Worm (Caenorhabditis elegans) whole organism, L4 larva: ENCODE data around the gene M04D8.4.

Experiments used
- D1046.2 ChIP-seq: fragments of 200-800 bp; sonication (Bioruptor generic); IDR thresholded peaks from 2 replicates; pipeline ENCODE4 v1.3.6; 2022; ENCODE audit warnings: missing genetic modification characterization, missing compliant biosample characterization
- F10B5.3 ChIP-seq: sonication (generic microtip); optimal IDR thresholded peaks from 2 replicates; lab custom pipeline; 2016; ENCODE audit warnings: mild to moderate bottlenecking, missing genetic modification characterization, missing compliant biosample characterization
- F26F4.8 ChIP-seq: fragments of 200-800 bp; sonication (Bioruptor generic); conservative IDR thresholded peaks from 2 replicates; pipeline ENCODE4 v1.3.6; 2022; ENCODE audit warnings: missing genetic modification characterization, missing compliant biosample characterization
- F37D6.2 ChIP-seq: sonication (generic microtip); optimal IDR thresholded peaks from 2 replicates; lab custom pipeline; 2016; ENCODE audit warnings: mild to moderate bottlenecking, missing genetic modification characterization, missing compliant biosample characterization
- F49E8.2 ChIP-seq: sonication (generic microtip); optimal IDR thresholded peaks from 2 replicates; lab custom pipeline; 2016; ENCODE audit warnings: missing compliant biosample characterization, mild to moderate bottlenecking, missing genetic modification characterization, borderline replicate concordance
- T20F7.1 ChIP-seq: fragments of 200-800 bp; sonication (Bioruptor generic); optimal IDR thresholded peaks from 2 replicates; lab custom pipeline; 2018; ENCODE audit warnings: mild to moderate bottlenecking, missing genetic modification characterization, missing compliant biosample characterization
- T26A8.4 ChIP-seq: fragments of 200-800 bp; sonication (Bioruptor generic); IDR thresholded peaks from 2 replicates; pipeline ENCODE4 v1.3.6; 2022; ENCODE audit warnings: missing genetic modification characterization, missing compliant biosample characterization
- Y105C5A.15 ChIP-seq: fragments of 200-800 bp; sonication (Bioruptor generic); IDR thresholded peaks from 2 replicates; pipeline ENCODE4 v1.3.6; 2022; ENCODE audit warnings: missing genetic modification characterization, missing compliant biosample characterization
- Y48G9A.11 ChIP-seq: fragments of 200-800 bp; sonication (Bioruptor generic); IDR thresholded peaks from 2 replicates; pipeline ENCODE4 v1.3.6; 2022; ENCODE audit warnings: missing genetic modification reagents, missing genetic modification characterization, missing compliant biosample characterization
- Y5F2A.4 ChIP-seq: fragments of 200-800 bp; sonication (Bioruptor generic); optimal IDR thresholded peaks from 2 replicates; lab custom pipeline; 2018; ENCODE audit warnings: mild to moderate bottlenecking, missing genetic modification characterization, missing compliant biosample characterization
- ZK337.2 ChIP-seq: fragments of 200-800 bp; sonication (Bioruptor generic); IDR thresholded peaks from 2 replicates; pipeline ENCODE4 v1.3.6; 2022; ENCODE audit warnings: missing genetic modification reagents, missing genetic modification characterization, missing compliant biosample characterization
- ZK546.5 ChIP-seq, 2 experiments: sonication (generic microtip); optimal IDR thresholded peaks; 2 replicates each; lab custom pipeline; 2017; ENCODE audit warnings: missing biosample characterization in 2 of 2, missing genetic modification characterization in 2 of 2
- aha-1 ChIP-seq: fragments of 150-350 bp; peaks from one replicate; lab custom pipeline; 2014; ENCODE audit warnings: missing biosample characterization, missing genetic modification characterization
- ceh-44 ChIP-seq: fragments of 200-800 bp; sonication (Bioruptor generic); IDR thresholded peaks from 2 replicates; pipeline ENCODE4 v1.3.6; 2022; ENCODE audit warnings: missing genetic modification reagents, missing genetic modification characterization, missing compliant biosample characterization
- ceh-82 ChIP-seq: sonication (generic microtip); optimal IDR thresholded peaks from 2 replicates; lab custom pipeline; 2017; ENCODE audit warnings: missing biosample characterization, missing genetic modification characterization
- daf-12 ChIP-seq: fragments of 150-350 bp; optimal IDR thresholded peaks from 2 replicates; lab custom pipeline; 2014; ENCODE audit warnings: missing biosample characterization, missing genetic modification reagents, missing genetic modification characterization
- dmd-9 ChIP-seq: fragments of 200-800 bp; sonication (Bioruptor generic); IDR thresholded peaks from 2 replicates; pipeline ENCODE4 v1.3.6; 2022; ENCODE audit warnings: missing genetic modification reagents, missing genetic modification characterization, missing compliant biosample characterization
- fkh-10 ChIP-seq: fragments of 150-350 bp; optimal IDR thresholded peaks from 2 replicates; lab custom pipeline; 2014; ENCODE audit warnings: missing biosample characterization, missing genetic modification reagents, missing genetic modification characterization
- gei-8 ChIP-seq: fragments of 200-800 bp; sonication (Bioruptor generic); optimal IDR thresholded peaks from 2 replicates; lab custom pipeline; 2018; ENCODE audit warnings: mild to moderate bottlenecking, missing genetic modification characterization, missing compliant biosample characterization
- hlh-30 ChIP-seq: sonication (generic microtip); optimal IDR thresholded peaks from 2 replicates; lab custom pipeline; 2017; ENCODE audit warnings: antibody characterized with exemption, mild to moderate bottlenecking, missing genetic modification characterization, missing compliant biosample characterization; ENCODE audit not compliant: insufficient read depth
- lim-7 ChIP-seq: fragments of 200-800 bp; sonication (Bioruptor generic); IDR thresholded peaks from 2 replicates; pipeline ENCODE4 v1.3.6; 2022; ENCODE audit warnings: missing genetic modification characterization, missing compliant biosample characterization
- lin-15B ChIP-seq: fragments of 150-350 bp; sonication (generic microtip); optimal IDR thresholded peaks from 3 replicates; lab custom pipeline; 2014; ENCODE audit warnings: missing biosample characterization, missing genetic modification characterization
- lin-29 ChIP-seq: fragments of 200-800 bp; sonication (Bioruptor generic); IDR thresholded peaks from 2 replicates; pipeline ENCODE4 v1.3.6; 2022; ENCODE audit warnings: missing genetic modification reagents, missing genetic modification characterization, missing compliant biosample characterization
- lin-38 ChIP-seq: fragments of 200-800 bp; sonication (Bioruptor generic); IDR thresholded peaks from 2 replicates; pipeline ENCODE4 v1.3.6; 2022; ENCODE audit warnings: missing genetic modification reagents, missing genetic modification characterization, missing compliant biosample characterization
- madf-5 ChIP-seq, 2 experiments: fragments of 200-800 bp; sonication (Bioruptor generic); IDR thresholded peaks; 2 replicates each; pipeline ENCODE4 v1.3.6; 2022; ENCODE audit warnings: missing compliant biosample characterization in 2 of 2, missing genetic modification characterization in 2 of 2
- madf-9 ChIP-seq: fragments of 200-800 bp; sonication (Bioruptor generic); conservative IDR thresholded peaks from 2 replicates; pipeline ENCODE4 v1.3.6; 2022; ENCODE audit warnings: missing genetic modification reagents, missing genetic modification characterization, missing compliant biosample characterization
- mdt-29 ChIP-seq: fragments of 200-800 bp; sonication (Bioruptor generic); IDR thresholded peaks from 2 replicates; pipeline ENCODE4 v1.3.6; 2022; ENCODE audit warnings: missing genetic modification reagents, missing genetic modification characterization, missing compliant biosample characterization
- mxl-3 ChIP-seq: fragments of 200-800 bp; sonication (Bioruptor generic); optimal IDR thresholded peaks from 2 replicates; lab custom pipeline; 2018; ENCODE audit warnings: mild to moderate bottlenecking, missing genetic modification characterization, missing compliant biosample characterization
- nhr-102 ChIP-seq: sonication (generic microtip); optimal IDR thresholded peaks from 2 replicates; lab custom pipeline; 2016; ENCODE audit warnings: mild to moderate bottlenecking, missing genetic modification characterization, moderate library complexity, missing compliant biosample characterization
- nhr-11 ChIP-seq: fragments of 150-350 bp; optimal IDR thresholded peaks from 2 replicates; lab custom pipeline; 2014; ENCODE audit warnings: missing biosample characterization, missing genetic modification characterization
- nhr-111 ChIP-seq: fragments of 200-800 bp; sonication (Bioruptor generic); optimal IDR thresholded peaks from 2 replicates; lab custom pipeline; 2018; ENCODE audit warnings: mild to moderate bottlenecking, missing genetic modification characterization, missing compliant biosample characterization
- nhr-25 ChIP-seq: sonication (generic microtip); optimal IDR thresholded peaks from 2 replicates; lab custom pipeline; 2017; ENCODE audit warnings: missing genetic modification characterization, mild to moderate bottlenecking, missing compliant biosample characterization, antibody characterized with exemption, moderate library complexity, borderline replicate concordance; ENCODE audit not compliant: insufficient read depth
- nhr-41 ChIP-seq: fragments of 200-800 bp; sonication (Bioruptor generic); IDR thresholded peaks from 2 replicates; pipeline ENCODE4 v1.3.6; 2022; ENCODE audit warnings: missing genetic modification reagents, missing genetic modification characterization, missing compliant biosample characterization
- nhr-42 ChIP-seq: fragments of 200-800 bp; sonication (Bioruptor generic); IDR thresholded peaks from 2 replicates; pipeline ENCODE4 v1.3.6; 2022; ENCODE audit warnings: missing genetic modification characterization, missing compliant biosample characterization
- nhr-76 ChIP-seq: fragments of 150-350 bp; optimal IDR thresholded peaks from 2 replicates; lab custom pipeline; 2014; ENCODE audit warnings: missing biosample characterization, missing genetic modification characterization
- pha-4 ChIP-seq, 2 experiments: fragments of 150-350 bp in 1 of 2; fragments of 200-800 bp in 1 of 2; sonication (Bioruptor generic) in 1 of 2; IDR thresholded peaks in 1 of 2; optimal IDR thresholded peaks in 1 of 2; 2 replicates each; pipeline versions ENCODE4 v1.3.6 to Lab custom; 2014 to 2022; ENCODE audit warnings: missing genetic modification characterization in 2 of 2, missing genetic modification reagents in 2 of 2, missing biosample characterization in 1 of 2, missing compliant biosample characterization in 1 of 2
- php-3 ChIP-seq: fragments of 200-800 bp; sonication (Bioruptor generic); IDR thresholded peaks from 2 replicates; pipeline ENCODE4 v1.3.6; 2022; ENCODE audit warnings: missing genetic modification reagents, missing genetic modification characterization, missing compliant biosample characterization
- skn-1 ChIP-seq: fragments of 150-350 bp; optimal IDR thresholded peaks from 2 replicates; lab custom pipeline; 2014; ENCODE audit warnings: missing biosample characterization, missing genetic modification characterization
- spr-1 ChIP-seq: sonication (generic microtip); optimal IDR thresholded peaks from 2 replicates; lab custom pipeline; 2016; ENCODE audit warnings: mild to moderate bottlenecking, missing genetic modification characterization, missing compliant biosample characterization
- spr-3 ChIP-seq: fragments of 200-800 bp; sonication (Bioruptor generic); optimal IDR thresholded peaks from 2 replicates; lab custom pipeline; 2018; ENCODE audit warnings: mild to moderate bottlenecking, missing genetic modification characterization, missing compliant biosample characterization
- unc-39 ChIP-seq: sonication (generic microtip); optimal IDR thresholded peaks from 2 replicates; lab custom pipeline; 2017; ENCODE audit warnings: missing biosample characterization, missing genetic modification characterization
- unc-62 ChIP-seq, 3 experiments: fragments of 150-350 bp in 1 of 3; sonication (generic microtip); optimal IDR thresholded peaks in 2 of 3; peaks in 1 of 3; 1 replicate in 1 of 3; 2 replicates in 2 of 3; lab custom pipeline; 2014 to 2017; ENCODE audit warnings: missing biosample characterization in 3 of 3, missing genetic modification characterization in 3 of 3, missing genetic modification reagents in 3 of 3, missing genotype in 1 of 3
- vab-7 ChIP-seq: fragments of 200-800 bp; sonication (Bioruptor generic); IDR thresholded peaks from 2 replicates; pipeline ENCODE4 v1.3.6; 2022; ENCODE audit warnings: missing genetic modification reagents, missing genetic modification characterization, missing compliant biosample characterization
- zag-1 ChIP-seq: fragments of 150-350 bp; optimal IDR thresholded peaks from 2 replicates; lab custom pipeline; 2014; ENCODE audit warnings: missing biosample characterization, missing genetic modification characterization
- zfp-2 ChIP-seq: sonication (generic microtip); optimal IDR thresholded peaks from 2 replicates; lab custom pipeline; 2016; ENCODE audit warnings: mild to moderate bottlenecking, missing genetic modification characterization, missing compliant biosample characterization
- zfp-3 ChIP-seq: fragments of 200-800 bp; sonication (Bioruptor generic); conservative IDR thresholded peaks from 2 replicates; pipeline ENCODE4 v1.3.6; 2022; ENCODE audit warnings: missing genetic modification reagents, missing genetic modification characterization, missing compliant biosample characterization

Gene M04D8.4

DNA sequence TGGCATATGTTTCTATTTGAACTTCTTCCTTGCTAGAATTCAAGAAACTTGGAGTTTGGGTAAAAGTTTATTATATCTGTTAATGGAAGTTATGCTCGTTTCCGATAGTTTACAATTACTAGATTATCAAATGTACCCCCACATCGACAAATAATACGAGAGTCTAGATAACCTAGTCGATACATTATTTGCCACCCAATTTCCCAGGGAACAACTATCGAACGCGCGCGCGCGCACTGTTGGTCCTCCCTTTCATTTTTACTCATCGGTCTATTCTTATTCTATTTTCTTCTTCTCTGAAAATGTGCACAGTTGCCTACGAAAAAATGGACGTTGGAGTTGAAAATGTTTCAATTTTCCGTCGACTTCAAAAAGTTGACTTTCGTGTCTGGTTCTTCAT lies 30.1 kb upstream of the M04D8.4 start, which contains the start of gene T16G12.13:
Gene T16G12.13 (plus strand): TSS at position 293 of the 400 bp plus-strand sequence.
- TF ChIP-seq nhr-102 (tag; lab: Kevin White, UChicago) (no peak), zfp-2 (tag; lab: Kevin White, UChicago) (no peak), ZK337.2 (GFP tag; lab: Robert Waterston, UW) (no peak), mxl-3 (GFP tag; lab: Kevin White, UChicago) (no peak), nhr-25 (no peak), daf-12 (tag; lab: Kevin White, UChicago) (no peak), nhr-41 (GFP tag; lab: Robert Waterston, UW) (no peak), nhr-42 (GFP tag; lab: Robert Waterston, UW) (no peak), ceh-44 (GFP tag; lab: Robert Waterston, UW) (no peak), ceh-82 (tag; lab: Kevin White, UChicago) (no peak), nhr-111 (no peak), spr-1 (no peak), zfp-3 (GFP tag; lab: Robert Waterston, UW) (no peak), aha-1 (tag; lab: Kevin White, UChicago) (no peak), zag-1 (no peak), unc-62 (GFP tag; optimal IDR thresholded peaks at IDR 0.05 in 1 of 2; lab: Kevin White, UChicago) (no peak), unc-62 (tag; optimal IDR thresholded peaks at IDR 0.05; lab: Kevin White, UChicago) (no peak), T26A8.4 (no peak), Y5F2A.4 (no peak), lim-7 (GFP tag; lab: Robert Waterston, UW) (no peak), nhr-76 (tag; lab: Kevin White, UChicago) (no peak)
- TF ChIP-seq, all 104 proteins: peak for 0

ce11 chrIII:10059002-10059401 lies 28.6 kb upstream of the M04D8.4 start, which contains the start of gene T16G12.8:
TSS of gene T16G12.8 (plus strand) at chrIII:10059302.
- no peak for TF ChIP-seq vab-7 (GFP tag; lab: Robert Waterston, UW)
- TF ChIP-seq nhr-76 (tag; lab: Kevin White, UChicago), result no peak
- no peak for TF ChIP-seq ZK546.5 (tag; optimal IDR thresholded peaks at IDR 0.05; lab: Kevin White, UChicago)
- TF ChIP-seq nhr-11, result no peak
- no peak for TF ChIP-seq F49E8.2 (tag; lab: Kevin White, UChicago)
- TF ChIP-seq php-3 (GFP tag; lab: Robert Waterston, UW), result no peak
- TF ChIP-seq madf-9 (GFP tag; lab: Robert Waterston, UW), result no peak
- no peak for TF ChIP-seq dmd-9 (GFP tag; lab: Robert Waterston, UW)
- TF ChIP-seq lin-15B (tag; lab: Kevin White, UChicago), result no peak
- TF ChIP-seq F26F4.8 (GFP tag; lab: Robert Waterston, UW), result no peak
- no peak for TF ChIP-seq unc-39
- TF ChIP-seq spr-3 (GFP tag; lab: Kevin White, UChicago), result no peak
- no peak for TF ChIP-seq T20F7.1 (GFP tag; lab: Kevin White, UChicago)
- TF ChIP-seq, all 104 proteins: peak for 0

ce11 chrIII:10057518-10057917 lies 27.1 kb upstream of the M04D8.4 start, which contains the start of gene T16G12.4:
TSS of gene T16G12.4 (plus strand) at chrIII:10057818.
- TF ChIP-seq fkh-10, result no peak
- TF ChIP-seq madf-5 (GFP tag; IDR thresholded peaks at IDR 0.05; lab: Robert Waterston, UW), result no peak
- peak in 1 of 2 experiments; percentile 11 for TF ChIP-seq unc-62 (GFP tag; optimal IDR thresholded peaks at IDR 0.05 in 1 of 2; lab: Kevin White, UChicago)
- no peak for TF ChIP-seq unc-62 (tag; optimal IDR thresholded peaks at IDR 0.05; lab: Kevin White, UChicago)

- TF ChIP-seq F37D6.2 (no peak), mdt-29 (GFP tag; lab: Robert Waterston, UW) (no peak), pha-4 (GFP tag; IDR thresholded peaks at IDR 0.05; lab: Robert Waterston, UW) (no peak), pha-4 (tag; optimal IDR thresholded peaks at IDR 0.05; lab: Kevin White, UChicago) (no peak), hlh-30 (no peak), F10B5.3 (tag; lab: Kevin White, UChicago) (no peak), gei-8 (no peak), lin-29 (GFP tag; lab: Robert Waterston, UW) (no peak), Y105C5A.15 (GFP tag; lab: Robert Waterston, UW) (no peak), D1046.2 (no peak), nhr-76 (tag; lab: Kevin White, UChicago) (no peak), Y48G9A.11 (GFP tag; lab: Robert Waterston, UW) (no peak), skn-1 (tag; lab: Kevin White, UChicago) (no peak), lin-38 (GFP tag; lab: Robert Waterston, UW) (no peak), madf-5 (GFP tag; IDR thresholded peaks at IDR 0.05; lab: Robert Waterston, UW) (no peak), nhr-102 (tag; lab: Kevin White, UChicago) (no peak)
Measured at ce11 chrIII:10056033-10056432, 25.6 kb upstream of the M04D8.4 start, which contains the start of gene T16G12.10. TSS of gene T16G12.10 (minus strand) at chrIII:10056133.
